Worm (Caenorhabditis elegans): ENCODE results near the gene unc-64.
"Not testable (repeated sequence)": the region's sequence is repeated elsewhere in the genome, so short reads cannot be mapped to it uniquely, and the experiment has no call there.

Gene unc-64

DNA sequence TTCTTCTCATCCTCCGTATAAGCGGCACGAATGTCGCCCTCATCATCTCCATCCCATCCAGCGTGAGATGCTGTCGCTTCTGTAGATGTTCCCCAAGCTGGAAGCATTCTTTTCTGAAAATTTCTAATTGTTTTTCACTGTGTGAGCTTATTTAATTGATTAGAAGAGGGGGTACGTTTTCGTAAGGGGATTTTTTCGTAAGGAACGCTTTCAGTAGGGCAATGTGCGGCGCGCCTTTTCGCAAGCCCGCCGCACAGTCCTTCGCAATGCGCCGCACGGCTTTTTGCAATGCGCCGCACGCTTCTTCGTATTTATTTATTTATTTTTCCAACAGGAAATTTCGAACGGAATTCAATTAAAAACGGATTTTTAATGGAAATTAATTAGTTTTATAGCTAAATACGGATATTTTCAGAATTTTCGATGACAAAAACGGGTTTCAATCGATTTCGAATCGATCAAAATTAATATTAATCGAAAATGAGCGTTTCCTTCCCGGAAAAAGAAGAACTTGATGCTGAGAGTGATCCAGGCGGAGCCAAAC lies 16.0 kb downstream of the unc-64 start, which contains the start of gene set-25:
set-25 (minus strand) TSS at position 120 of the 544 bp plus-strand sequence.
- TF ChIP-seq hmg-1.2 (GFP tag; IDR thresholded peaks at IDR 0.05) (0 out of 2 replicates have a peak, but pooled peaks have one; percentile 17), egl-44 (GFP tag; IDR thresholded peaks at IDR 0.05) (peak; percentile 27; the same call in 1 of the 2 replicates), dox-1 (GFP tag; IDR thresholded peaks at IDR 0.05) (peak; percentile 68), cebp-1 (tag; optimal IDR thresholded peaks at IDR 0.05) (peak; percentile 4), C06A6.2 (GFP tag; conservative IDR thresholded peaks at IDR 0.05) (peak; percentile 93), mcd-1 (GFP tag; IDR thresholded peaks at IDR 0.05) (peak; percentile 63), attf-5 (GFP tag; optimal IDR thresholded peaks at IDR 0.05) (peak; percentile 52), ceh-100 (GFP tag; IDR thresholded peaks at IDR 0.05) (peak; percentile 58; the same call in 1 of the 2 replicates), rpc-1 (optimal IDR thresholded peaks at IDR 0.05) (peak; percentile 28)
- not testable (repeated sequence) for TF ChIP-seq cebp-1 (GFP tag; IDR thresholded peaks at IDR 0.05); rpc-1 (tag; optimal IDR thresholded peaks at IDR 0.05)

DNA sequence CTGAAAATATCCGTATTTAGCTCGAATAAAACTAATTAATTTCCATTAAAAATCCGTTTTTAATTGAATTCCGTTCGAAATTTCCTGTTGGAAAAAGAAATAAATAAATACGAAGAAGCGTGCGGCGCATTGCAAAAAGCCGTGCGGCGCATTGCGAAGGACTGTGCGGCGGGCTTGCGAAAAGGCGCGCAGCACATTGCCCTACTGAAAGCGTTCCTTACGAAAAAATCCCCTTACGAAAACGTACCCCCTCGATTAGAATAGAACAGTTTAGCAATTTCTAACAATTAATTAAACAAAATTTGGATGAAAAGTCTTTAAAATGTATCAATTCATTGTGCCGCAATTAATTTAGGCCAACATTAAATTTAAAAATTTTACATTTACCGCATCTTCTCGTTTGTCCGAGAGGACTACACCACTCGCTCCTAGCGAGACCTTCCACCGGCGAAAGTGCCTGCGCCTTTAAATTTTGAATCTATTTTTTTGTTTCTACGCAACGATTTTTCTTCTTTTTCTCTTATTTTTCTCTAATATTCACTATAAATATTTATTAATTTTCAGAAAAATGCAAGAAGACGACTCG lies 19.3 kb downstream of the unc-64 start, which contains the start of gene npp-18:
npp-18 (plus strand) TSS at position 565 of the 586 bp plus-strand sequence.
- peak; percentile 43 for TF ChIP-seq efl-1 (GFP tag; optimal IDR thresholded peaks at IDR 0.05)
- peak; percentile 59 for TF ChIP-seq lin-54 (GFP tag; optimal IDR thresholded peaks at IDR 0.05)
- TF ChIP-seq egl-44 (GFP tag; IDR thresholded peaks at IDR 0.05): 0 out of 2 replicates have a peak, but pooled peaks have one; percentile 36
- peak; percentile 75; the same call in 1 of the 2 replicates for TF ChIP-seq ztf-25 (GFP tag; IDR thresholded peaks at IDR 0.05)
- TF ChIP-seq snpc-4 (GFP tag; optimal IDR thresholded peaks at IDR 0.05): not testable (repeated sequence)
- TF ChIP-seq snpc-4 (tag; optimal IDR thresholded peaks at IDR 0.05): peak in 1 of 4 experiments; percentile 8
- 0 out of 2 replicates have a peak, but pooled peaks have one; percentile 20 for TF ChIP-seq bed-2 (GFP tag; IDR thresholded peaks at IDR 0.05)
- TF ChIP-seq lin-35 (GFP tag; optimal IDR thresholded peaks at IDR 0.05): peak in 1 of 3 experiments; percentile 81
- TF ChIP-seq Y53G8AR.9 (GFP tag; conservative IDR thresholded peaks at IDR 0.05): peak; percentile 88
- TF ChIP-seq hsf-1 (GFP tag; IDR thresholded peaks at IDR 0.05): 0 out of 2 replicates have a peak, but pooled peaks have one; percentile 5
- 0 out of 2 replicates have a peak, but pooled peaks have one; percentile 30 for TF ChIP-seq egl-18 (GFP tag; IDR thresholded peaks at IDR 0.05)
- peak; percentile 84 for TF ChIP-seq pbrm-1 (GFP tag; IDR thresholded peaks at IDR 0.05)
- TF ChIP-seq Y95B8A.8 (GFP tag; IDR thresholded peaks at IDR 0.05): peak; percentile 82
- TF ChIP-seq ceh-91 (GFP tag; IDR thresholded peaks at IDR 0.05): peak; percentile 54; the same call in 1 of the 2 replicates
- peak; percentile 65 for TF ChIP-seq lin-26 (GFP tag; IDR thresholded peaks at IDR 0.05)
- peak; percentile 66 for TF ChIP-seq madf-6 (GFP tag; IDR thresholded peaks at IDR 0.05)
- peak; percentile 15 for TF ChIP-seq dpl-1 (GFP tag; optimal IDR thresholded peaks at IDR 0.05)
- TF ChIP-seq ztf-28 (GFP tag; IDR thresholded peaks at IDR 0.05): 0 out of 2 replicates have a peak, but pooled peaks have one; percentile 35
- 0 out of 2 replicates have a peak, but pooled peaks have one; percentile 35 for TF ChIP-seq B0019.2 (GFP tag; conservative IDR thresholded peaks at IDR 0.05)
- peak; percentile 1 for TF ChIP-seq snpc-3.4 (tag; optimal IDR thresholded peaks at IDR 0.05)
- TF ChIP-seq lsl-1 (GFP tag; optimal IDR thresholded peaks at IDR 0.05): peak; percentile 15
- TF ChIP-seq nfyb-1 (GFP tag; IDR thresholded peaks at IDR 0.05): peak; percentile 82
- TF ChIP-seq snpc-1.3 (tag; optimal IDR thresholded peaks at IDR 0.05; ENCODE audit: insufficient read depth): peak; percentile 21
- 0 out of 2 replicates have a peak, but pooled peaks have one; percentile 31 for TF ChIP-seq let-526 (GFP tag; IDR thresholded peaks at IDR 0.05)
- TF ChIP-seq let-607 (tag; optimal IDR thresholded peaks at IDR 0.05): peak in 1 of 2 experiments; percentile 10
- TF ChIP-seq K11D2.4 (GFP tag; IDR thresholded peaks at IDR 0.05): peak; percentile 83
- peak; percentile 66 for TF ChIP-seq hmg-1.2 (GFP tag; IDR thresholded peaks at IDR 0.05)
- peak; percentile 48 for TF ChIP-seq rcor-1 (GFP tag; IDR thresholded peaks at IDR 0.05)
- peak; percentile 86 for TF ChIP-seq F33H1.4 (GFP tag; IDR thresholded peaks at IDR 0.05)
- peak; percentile 99 for TF ChIP-seq C06A6.2 (GFP tag; conservative IDR thresholded peaks at IDR 0.05)
- TF ChIP-seq mcd-1 (GFP tag; IDR thresholded peaks at IDR 0.05): peak; percentile 84
- 0 out of 2 replicates have a peak, but pooled peaks have one; percentile 26 for TF ChIP-seq ceh-40 (GFP tag; IDR thresholded peaks at IDR 0.05)
- 0 out of 2 replicates have a peak, but pooled peaks have one; percentile 9 for TF ChIP-seq C17E4.6 (GFP tag; IDR thresholded peaks at IDR 0.05)
- peak; percentile 79 for TF ChIP-seq Y67H2A.10 (GFP tag; conservative IDR thresholded peaks at IDR 0.05)
- peak; percentile 93 for TF ChIP-seq dox-1 (GFP tag; IDR thresholded peaks at IDR 0.05)
- peak; percentile 49 for TF ChIP-seq lin-40 (tag; optimal IDR thresholded peaks at IDR 0.05)
- peak; percentile 71; the same call in 1 of the 2 replicates for TF ChIP-seq Y79H2A.3 (GFP tag; conservative IDR thresholded peaks at IDR 0.05)
